Fruit fly (Drosophila melanogaster): ENCODE results near the gene skd.

Gene skd

dm6 chr3L:21008899-21009298 is 18.3 kb downstream of the skd start:
- no peak for TF ChIP-seq pum (GFP tag; optimal IDR thresholded peaks at IDR 0.05)
- peak; percentile 21; the same call in 1 of the 2 replicates for TF ChIP-seq hbn (GFP tag; IDR thresholded peaks at IDR 0.05; ENCODE audit: partially characterized antibody)
- TF ChIP-seq yki (optimal IDR thresholded peaks at IDR 0.05): peak; percentile 68
- peak; percentile 29 for TF ChIP-seq mirr (GFP tag; optimal IDR thresholded peaks at IDR 0.05)
- TF ChIP-seq sug (tag; optimal IDR thresholded peaks at IDR 0.05): peak; percentile 5
- TF ChIP-seq zen2 (GFP tag; IDR thresholded peaks at IDR 0.05; ENCODE audit: partially characterized antibody): peak; percentile 39; the same call in 1 of the 3 replicates
- TF ChIP-seq Stat92E (GFP tag; optimal IDR thresholded peaks at IDR 0.05): peak in 1 of 3 experiments; percentile 67
- TF ChIP-seq Med (GFP tag): peak; percentile 61
- no peak for TF ChIP-seq TFAM (GFP tag; optimal IDR thresholded peaks at IDR 0.05)
- TF ChIP-seq Max (GFP tag; optimal IDR thresholded peaks at IDR 0.05): peak; percentile 24
- peak; percentile 38; the same call in 1 of the 3 replicates for TF ChIP-seq CG16813 (GFP tag; IDR thresholded peaks at IDR 0.05; ENCODE audit: partially characterized antibody)
- TF ChIP-seq sd (tag; optimal IDR thresholded peaks at IDR 0.05): peak; percentile 87
- TF ChIP-seq sr (GFP tag; IDR thresholded peaks at IDR 0.05): peak; percentile 79; the same call in 2 of the 3 replicates
- TF ChIP-seq Atf-2 (GFP tag; optimal IDR thresholded peaks at IDR 0.05): no peak
- peak; percentile 89 for TF ChIP-seq grn (GFP tag; optimal IDR thresholded peaks at IDR 0.05)
- peak; percentile 97 for TF ChIP-seq cwo (GFP tag; optimal IDR thresholded peaks at IDR 0.05)
- TF ChIP-seq CG3163 (GFP tag; optimal IDR thresholded peaks at IDR 0.05): peak; percentile 91
- no peak for TF ChIP-seq bab2 (GFP tag; optimal IDR thresholded peaks at IDR 0.05)
- peak; percentile 7 for TF ChIP-seq gcm (GFP tag; optimal IDR thresholded peaks at IDR 0.05)
- no peak for TF ChIP-seq maf-S (GFP tag; optimal IDR thresholded peaks at IDR 0.05)
- peak; percentile 12; the same call in 1 of the 2 replicates for TF ChIP-seq unc-4 (GFP tag; IDR thresholded peaks at IDR 0.05; ENCODE audit: partially characterized antibody)
- TF ChIP-seq row (GFP tag; IDR thresholded peaks at IDR 0.05): no peak
- TF ChIP-seq so (GFP tag; IDR thresholded peaks at IDR 0.05): peak; percentile 14; the same call in 1 of the 3 replicates
- TF ChIP-seq CG1832 (GFP tag; optimal IDR thresholded peaks at IDR 0.05): peak; percentile 26
- peak; percentile 64 for TF ChIP-seq twi (tag; optimal IDR thresholded peaks at IDR 0.05)
- peak; percentile 96 for TF ChIP-seq CG12155 (GFP tag; optimal IDR thresholded peaks at IDR 0.05)
- TF ChIP-seq Trl (optimal IDR thresholded peaks at IDR 0.05): peak; percentile 92 to 98
- TF ChIP-seq Trl (GFP tag; optimal IDR thresholded peaks at IDR 0.05): peak; percentile 54
- TF ChIP-seq scrt (GFP tag; optimal IDR thresholded peaks at IDR 0.05): peak; percentile 82
- peak; percentile 85 for TF ChIP-seq pros (GFP tag; optimal IDR thresholded peaks at IDR 0.05)
- TF ChIP-seq da (GFP tag; optimal IDR thresholded peaks at IDR 0.05): no peak
- no peak for TF ChIP-seq mam (GFP tag; optimal IDR thresholded peaks at IDR 0.05)
- peak; percentile 28 for TF ChIP-seq HmgZ (tag; optimal IDR thresholded peaks at IDR 0.05)
- TF ChIP-seq CG2199 (GFP tag; IDR thresholded peaks at IDR 0.05): 0 out of 3 replicates have a peak, but pooled peaks have one; percentile 23
- TF ChIP-seq kah (GFP tag; optimal IDR thresholded peaks at IDR 0.05): peak; percentile 38
- TF ChIP-seq nerfin-1 (tag; optimal IDR thresholded peaks at IDR 0.05): peak; percentile 56
- TF ChIP-seq bigmax (GFP tag; optimal IDR thresholded peaks at IDR 0.05): peak; percentile 87
- 0 out of 3 replicates have a peak, but pooled peaks have one; percentile 22 for TF ChIP-seq CG34422 (GFP tag; IDR thresholded peaks at IDR 0.05)
- peak; percentile 22; the same call in 1 of the 3 replicates for TF ChIP-seq CG34224 (GFP tag; IDR thresholded peaks at IDR 0.05; ENCODE audit: partially characterized antibody)
- no peak for TF ChIP-seq CG3065 (GFP tag; optimal IDR thresholded peaks at IDR 0.05)
- TF ChIP-seq vvl (GFP tag; IDR thresholded peaks at IDR 0.05): peak; percentile 45; the same call in 1 of the 2 replicates
- TF ChIP-seq z (GFP tag; IDR thresholded peaks at IDR 0.05): peak; percentile 67; the same call in 2 of the 3 replicates
- no peak for TF ChIP-seq croc (GFP tag; conservative IDR thresholded peaks at IDR 0.05)
- peak; percentile 71 for TF ChIP-seq CG15479 (GFP tag; optimal IDR thresholded peaks at IDR 0.05)
- TF ChIP-seq CG13287 (GFP tag; IDR thresholded peaks at IDR 0.05; ENCODE audit: partially characterized antibody): peak; percentile 37; the same call in 1 of the 2 replicates
- 0 out of 2 replicates have a peak, but pooled peaks have one; percentile 16 for TF ChIP-seq crol (GFP tag; IDR thresholded peaks at IDR 0.05)
- peak; percentile 70 for TF ChIP-seq HLHmδ (GFP tag; optimal IDR thresholded peaks at IDR 0.05)
- TF ChIP-seq dan (GFP tag; IDR thresholded peaks at IDR 0.05): no peak
- TF ChIP-seq CG32532 (GFP tag; IDR thresholded peaks at IDR 0.05): peak; percentile 42; the same call in 1 of the 2 replicates
- TF ChIP-seq CG12769 (tag; optimal IDR thresholded peaks at IDR 0.05): peak; percentile 66
